Fruit fly (Drosophila melanogaster) whole organism, embryonic: ENCODE measurements around the gene Sidpn.

Source experiments
- Ada2b ChIP-seq: fragments of 200-800 bp; sonication (Bioruptor generic); IDR thresholded peaks from 2 replicates; pipeline ENCODE4 v1.3.6; 2022; ENCODE audit warnings: missing biosample characterization, missing genetic modification characterization
- Adf1 ChIP-seq: fragments of 200-800 bp; sonication (Bioruptor generic); IDR thresholded peaks from 2 replicates; pipeline ENCODE4 v1.3.6; 2022; ENCODE audit warnings: missing biosample characterization, missing genetic modification characterization
- B-H2 ChIP-seq: fragments of 200-800 bp; sonication (Bioruptor generic); optimal IDR thresholded peaks from 2 replicates; lab custom pipeline; 2018; ENCODE audit warnings: missing biosample characterization, mild to moderate bottlenecking, missing genetic modification characterization
- CG10147 ChIP-seq: fragments of 200-800 bp; sonication (Bioruptor generic); optimal IDR thresholded peaks from 2 replicates; lab custom pipeline; 2019; ENCODE audit warnings: missing biosample characterization, mild to moderate bottlenecking, missing genetic modification characterization, moderate library complexity
- CG10209 ChIP-seq: fragments of 200-800 bp; sonication (Bioruptor generic); optimal IDR thresholded peaks from 3 replicates; lab custom pipeline; 2017; ENCODE audit warnings: missing biosample characterization, mild to moderate bottlenecking, missing genetic modification characterization, missing genetic modification reagents
- CG10979 ChIP-seq: fragments of 200-800 bp; sonication (Bioruptor generic); optimal IDR thresholded peaks from 2 replicates; lab custom pipeline; 2018; ENCODE audit warnings: missing biosample characterization, mild to moderate bottlenecking, missing genetic modification characterization, moderate library complexity
- CG12659 ChIP-seq: fragments of 200-800 bp; sonication (Bioruptor generic); optimal IDR thresholded peaks from 3 replicates; lab custom pipeline; 2017; ENCODE audit warnings: mild to moderate bottlenecking, missing biosample characterization, missing genetic modification reagents, missing genetic modification characterization
- CG12744 ChIP-seq: fragments of 200-800 bp; sonication (Bioruptor generic); optimal IDR thresholded peaks from 2 replicates; lab custom pipeline; 2016; ENCODE audit warnings: missing biosample characterization, missing genetic modification characterization
- CG12769 ChIP-seq: fragments of 200-800 bp; sonication (Bioruptor generic); optimal IDR thresholded peaks from 2 replicates; lab custom pipeline; 2019; ENCODE audit warnings: missing biosample characterization, mild to moderate bottlenecking, missing genetic modification characterization, moderate library complexity
- CG13287 ChIP-seq: fragments of 200-800 bp; sonication (Bioruptor generic); IDR thresholded peaks from 2 replicates; pipeline ENCODE4 v1.3.6; 2022; ENCODE audit warnings: missing biosample characterization, missing genetic modification characterization; ENCODE audit not compliant: partially characterized antibody
- CG14710 ChIP-seq: fragments of 200-800 bp; sonication (Bioruptor generic); optimal IDR thresholded peaks from 3 replicates; lab custom pipeline; 2019; ENCODE audit warnings: missing biosample characterization, mild to moderate bottlenecking, missing genetic modification characterization, moderate library complexity
- CG14965 ChIP-seq: fragments of 200-800 bp; sonication (Bioruptor generic); optimal IDR thresholded peaks from 2 replicates; lab custom pipeline; 2016; ENCODE audit warnings: missing biosample characterization, missing genetic modification characterization, borderline replicate concordance
- CG15601 ChIP-seq: fragments of 200-800 bp; sonication (Bioruptor generic); optimal IDR thresholded peaks from 3 replicates; lab custom pipeline; 2019; ENCODE audit warnings: missing biosample characterization, mild to moderate bottlenecking, missing genetic modification characterization, moderate library complexity
- CG1603 ChIP-seq: fragments of 200-800 bp; sonication (Bioruptor generic); optimal IDR thresholded peaks from 2 replicates; lab custom pipeline; 2019; ENCODE audit warnings: missing biosample characterization, mild to moderate bottlenecking, missing genetic modification characterization, moderate library complexity
- CG16813 ChIP-seq: fragments of 200-800 bp; sonication (Bioruptor generic); IDR thresholded peaks from 3 replicates; pipeline ENCODE4 v1.3.6; 2022; ENCODE audit warnings: missing biosample characterization, missing genetic modification characterization; ENCODE audit not compliant: partially characterized antibody
- CG17361 ChIP-seq: fragments of 200-800 bp; sonication (Bioruptor generic); IDR thresholded peaks from 3 replicates; pipeline ENCODE4 v1.3.6; 2022; ENCODE audit warnings: missing biosample characterization, missing genetic modification characterization
- CG17568 ChIP-seq: fragments of 200-800 bp; sonication (Bioruptor generic); optimal IDR thresholded peaks from 2 replicates; lab custom pipeline; 2018; ENCODE audit warnings: missing biosample characterization, mild to moderate bottlenecking, missing genetic modification characterization, moderate library complexity
- CG34422 ChIP-seq: fragments of 200-800 bp; sonication (Bioruptor generic); IDR thresholded peaks from 3 replicates; pipeline ENCODE4 v1.3.6; 2022; ENCODE audit warnings: missing biosample characterization, missing genetic modification characterization
- CG4854 ChIP-seq: fragments of 200-800 bp; sonication (Bioruptor generic); optimal IDR thresholded peaks from 2 replicates; lab custom pipeline; 2016; ENCODE audit warnings: missing biosample characterization, missing genetic modification characterization, inconsistent platforms
- CG8478 ChIP-seq: fragments of >200 bp; optimal IDR thresholded peaks from 2 replicates; lab custom pipeline; 2018
- Camta ChIP-seq: fragments of 200-800 bp; sonication (Bioruptor generic); optimal IDR thresholded peaks from 2 replicates; lab custom pipeline; 2016; ENCODE audit warnings: missing biosample characterization, missing genetic modification characterization
- Dad ChIP-seq: fragments of 200-800 bp; sonication (Bioruptor generic); optimal IDR thresholded peaks from 3 replicates; lab custom pipeline; 2016; ENCODE audit warnings: missing biosample characterization, missing genetic modification characterization
- HLHmδ ChIP-seq: fragments of 200-800 bp; sonication (Bioruptor generic); optimal IDR thresholded peaks from 2 replicates; lab custom pipeline; 2018; ENCODE audit warnings: missing biosample characterization, mild to moderate bottlenecking, missing genetic modification characterization, moderate library complexity
- Hr51 ChIP-seq, 2 experiments: fragments of 200-800 bp; sonication (Bioruptor generic); optimal IDR thresholded peaks; 2 replicates in 1 of 2; 3 replicates in 1 of 2; lab custom pipeline; 2016 to 2018; ENCODE audit warnings: missing biosample characterization in 2 of 2, missing genetic modification characterization in 2 of 2, mild to moderate bottlenecking in 1 of 2, moderate library complexity in 1 of 2
- Hr78 ChIP-seq, 2 experiments: fragments of 200-800 bp in 1 of 2; fragments of >200 bp in 1 of 2; sonication (Bioruptor generic) in 1 of 2; optimal IDR thresholded peaks; 2 replicates each; lab custom pipeline; 2017 to 2019; ENCODE audit warnings: missing biosample characterization in 2 of 2, missing genetic modification characterization in 2 of 2, mild to moderate bottlenecking in 1 of 2, moderate library complexity in 1 of 2
- MTF-1 ChIP-seq: fragments of 200-800 bp; sonication (Bioruptor generic); optimal IDR thresholded peaks from 2 replicates; lab custom pipeline; 2018; ENCODE audit warnings: missing biosample characterization, mild to moderate bottlenecking, missing genetic modification characterization, borderline replicate concordance
- Med ChIP-seq: fragments of 200-800 bp; sonication (Bioruptor generic); peaks from one replicate; lab custom pipeline; 2016; ENCODE audit warnings: missing biosample characterization, missing genetic modification characterization, mild to moderate bottlenecking, inconsistent platforms, moderate library complexity
- Meics ChIP-seq: fragments of 200-800 bp; sonication (Bioruptor generic); optimal IDR thresholded peaks from 2 replicates; lab custom pipeline; 2017; ENCODE audit warnings: missing biosample characterization, mild to moderate bottlenecking, missing genetic modification characterization
- Nf-YB ChIP-seq: fragments of 200-800 bp; sonication (Bioruptor generic); optimal IDR thresholded peaks from 3 replicates; lab custom pipeline; 2019; ENCODE audit warnings: missing biosample characterization, mild to moderate bottlenecking, missing genetic modification characterization, moderate library complexity
- NfI ChIP-seq: fragments of 200-800 bp; sonication (Bioruptor generic); optimal IDR thresholded peaks from 3 replicates; lab custom pipeline; 2018; ENCODE audit warnings: missing biosample characterization, mild to moderate bottlenecking, missing genetic modification characterization, moderate library complexity
- Rfx ChIP-seq: fragments of 200-800 bp; sonication (Bioruptor generic); IDR thresholded peaks from 2 replicates; pipeline ENCODE4 v1.3.6; 2022; ENCODE audit warnings: missing biosample characterization, missing genetic modification characterization
- Xrp1 ChIP-seq: fragments of 200-800 bp; sonication (Bioruptor generic); IDR thresholded peaks from 2 replicates; pipeline ENCODE4 v1.3.6; 2022; ENCODE audit warnings: missing biosample characterization, missing genetic modification characterization
- ara ChIP-seq: fragments of 200-800 bp; sonication (Bioruptor generic); IDR thresholded peaks from 2 replicates; pipeline ENCODE4 v1.3.6; 2022; ENCODE audit warnings: missing biosample characterization, missing genetic modification characterization
- ase ChIP-seq: fragments of 200-800 bp; sonication (Bioruptor generic); IDR thresholded peaks from 3 replicates; pipeline ENCODE4 v1.3.6; 2022; ENCODE audit warnings: missing biosample characterization, missing genetic modification characterization
- bowl ChIP-seq: fragments of 200-800 bp; sonication (Bioruptor generic); IDR thresholded peaks from 2 replicates; pipeline ENCODE4 v1.3.6; 2022; ENCODE audit warnings: missing biosample characterization, missing genetic modification characterization
- cad ChIP-seq: fragments of >200 bp; optimal IDR thresholded peaks from 2 replicates; lab custom pipeline; 2017; ENCODE audit warnings: missing biosample characterization, missing genetic modification characterization
- danr ChIP-seq: fragments of 200-800 bp; sonication (Bioruptor generic); IDR thresholded peaks from 2 replicates; pipeline ENCODE4 v1.3.6; 2022; ENCODE audit warnings: missing biosample characterization, missing genetic modification characterization
- dimm ChIP-seq: fragments of 200-800 bp; sonication (Bioruptor generic); IDR thresholded peaks from 2 replicates; pipeline ENCODE4 v1.3.6; 2022; ENCODE audit warnings: missing biosample characterization, missing genetic modification characterization
- ewg ChIP-seq: fragments of 200-800 bp; sonication (Bioruptor generic); optimal IDR thresholded peaks from 3 replicates; lab custom pipeline; 2017; ENCODE audit warnings: mild to moderate bottlenecking, missing biosample characterization, missing genetic modification reagents, missing genetic modification characterization
- exex ChIP-seq: fragments of 200-800 bp; sonication (Bioruptor generic); optimal IDR thresholded peaks from 4 replicates; lab custom pipeline; 2018; ENCODE audit warnings: missing biosample characterization, mild to moderate bottlenecking, missing genetic modification characterization, moderate library complexity
- gsb ChIP-seq: fragments of 200-800 bp; sonication (Bioruptor generic); IDR thresholded peaks from 2 replicates; pipeline ENCODE4 v1.3.6; 2022; ENCODE audit warnings: missing biosample characterization, missing genetic modification characterization
- insv ChIP-seq, 2 experiments: fragments of 200-800 bp; sonication (Bioruptor generic); optimal IDR thresholded peaks; 3 replicates each; lab custom pipeline; 2016 to 2018; ENCODE audit warnings: missing biosample characterization in 2 of 2, missing genetic modification characterization in 2 of 2
- jing ChIP-seq: fragments of 200-800 bp; sonication (Bioruptor generic); optimal IDR thresholded peaks from 2 replicates; lab custom pipeline; 2018; ENCODE audit warnings: missing biosample characterization, mild to moderate bottlenecking, missing genetic modification characterization
- mirr ChIP-seq: fragments of 200-800 bp; sonication (Bioruptor generic); optimal IDR thresholded peaks from 3 replicates; lab custom pipeline; 2018; ENCODE audit warnings: missing biosample characterization, mild to moderate bottlenecking, missing genetic modification characterization
- prd ChIP-seq, 3 experiments: fragments of >200 bp in 2 of 3; fragments of 200-800 bp in 1 of 3; sonication (Bioruptor generic) in 1 of 3; optimal IDR thresholded peaks in 2 of 3; IDR thresholded peaks in 1 of 3; 2 replicates in 2 of 3; 3 replicates in 1 of 3; pipeline versions ENCODE4 v1.3.6 to Lab custom; 2017 to 2022; ENCODE audit warnings: missing biosample characterization in 1 of 3, missing genetic modification characterization in 1 of 3
- sisA ChIP-seq: fragments of 200-800 bp; sonication (Bioruptor generic); IDR thresholded peaks from 2 replicates; pipeline ENCODE4 v1.3.6; 2022; ENCODE audit warnings: missing biosample characterization, missing genetic modification characterization
- toy ChIP-seq: fragments of 200-800 bp; sonication (Bioruptor generic); IDR thresholded peaks from 2 replicates; pipeline ENCODE4 v1.3.6; 2022; ENCODE audit warnings: missing biosample characterization, missing genetic modification characterization
- ttk ChIP-seq: fragments of 200-800 bp; sonication (Bioruptor generic); IDR thresholded peaks from 2 replicates; pipeline ENCODE4 v2.1.2; 2022; ENCODE audit warnings: missing biosample characterization, missing genetic modification characterization
- vvl ChIP-seq: fragments of 200-800 bp; sonication (Bioruptor generic); IDR thresholded peaks from 2 replicates; pipeline ENCODE4 v1.3.6; 2022; ENCODE audit warnings: missing biosample characterization, missing genetic modification characterization
- wor ChIP-seq: fragments of 200-800 bp; sonication (Bioruptor generic); IDR thresholded peaks from 2 replicates; pipeline ENCODE4 v1.3.6; 2022; ENCODE audit warnings: missing biosample characterization, missing genetic modification characterization
- yki ChIP-seq: fragments of >200 bp; optimal IDR thresholded peaks from 3 replicates; lab custom pipeline; 2018

Gene Sidpn

DNA sequence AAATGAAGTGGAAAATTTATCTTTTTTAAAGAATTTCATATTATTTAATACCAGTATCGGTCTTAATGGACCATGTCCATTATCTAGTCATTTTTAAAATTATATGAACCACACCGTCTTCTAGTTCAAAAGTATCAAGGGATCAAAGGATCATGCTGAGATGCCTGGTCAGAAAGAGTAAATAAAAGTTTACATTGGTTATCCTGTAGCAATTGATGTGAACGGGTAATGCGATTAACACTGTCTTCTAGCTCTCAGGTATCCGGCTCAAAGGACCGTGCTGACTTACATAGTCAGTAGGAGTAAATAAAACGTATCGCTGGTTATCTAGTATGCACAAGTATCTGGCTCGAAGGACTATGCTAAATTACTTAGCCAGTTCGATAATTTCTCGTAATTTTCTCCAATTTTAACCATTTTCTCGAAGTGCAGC lies 8.3 kb upstream of the Sidpn start (continued):
- TF ChIP-seq Hr51 (GFP tag; optimal IDR thresholded peaks at IDR 0.05; lab: Kevin White, UChicago) (no peak), Camta (GFP tag; lab: Kevin White, UChicago) (no peak), vvl (GFP tag; lab: Robert Waterston, UW) (no peak), ttk (GFP tag; lab: Robert Waterston, UW) (no peak), cad (no peak), CG13287 (GFP tag; lab: Robert Waterston, UW) (no peak), CG17361 (GFP tag; lab: Robert Waterston, UW) (peak; percentile 70; the same call in 2 of the 3 replicates), prd (optimal IDR thresholded peaks at IDR 0.05; lab: Kevin White, UChicago) (no peak), prd (GFP tag; IDR thresholded peaks at IDR 0.05; lab: Robert Waterston, UW) (peak; percentile 5; the same call in 1 of the 3 replicates), HLHmδ (no peak), bowl (GFP tag; lab: Robert Waterston, UW) (no peak), danr (GFP tag; lab: Robert Waterston, UW) (no peak), CG8478 (no peak), NfI (GFP tag; lab: Kevin White, UChicago) (no peak), CG14710 (tag; lab: Kevin White, UChicago) (peak; percentile 35), MTF-1 (GFP tag; lab: Kevin White, UChicago) (no peak), ara (GFP tag; lab: Robert Waterston, UW) (no peak), CG10209 (GFP tag; lab: Kevin White, UChicago) (peak; percentile 25), yki (lab: Kevin White, UChicago) (no peak), CG15601 (tag; lab: Kevin White, UChicago) (no peak), mirr (no peak), Meics (GFP tag; lab: Kevin White, UChicago) (peak; percentile 73), dimm (GFP tag; lab: Robert Waterston, UW) (no peak), CG12769 (tag; lab: Kevin White, UChicago) (peak; percentile 3), CG17568 (GFP tag; lab: Kevin White, UChicago) (no peak), CG12659 (peak; percentile 31), B-H2 (GFP tag; lab: Kevin White, UChicago) (no peak), Xrp1 (GFP tag; lab: Robert Waterston, UW) (no peak), CG10979 (tag; lab: Kevin White, UChicago) (peak; percentile 22), Nf-YB (GFP tag; lab: Kevin White, UChicago) (no peak), CG16813 (GFP tag; lab: Robert Waterston, UW) (no peak), toy (no peak), CG4854 (GFP tag; lab: Kevin White, UChicago) (no peak), Dad (GFP tag; lab: Kevin White, UChicago) (no peak), exex (tag; lab: Kevin White, UChicago) (no peak), wor (GFP tag; lab: Robert Waterston, UW) (no peak), Adf1 (no peak), CG34422 (GFP tag; lab: Robert Waterston, UW) (no peak), CG1603 (no peak), CG12744 (no peak), jing (GFP tag; lab: Kevin White, UChicago) (no peak), sisA (GFP tag; lab: Robert Waterston, UW) (no peak), Med (GFP tag; lab: Kevin White, UChicago) (no peak), insv (GFP tag; optimal IDR thresholded peaks at IDR 0.05; lab: Kevin White, UChicago) (no peak), Ada2b (GFP tag; lab: Robert Waterston, UW) (no peak), CG10147 (GFP tag; lab: Kevin White, UChicago) (peak; percentile 41), Rfx (GFP tag; lab: Robert Waterston, UW) (no peak), Hr78 (GFP tag; optimal IDR thresholded peaks at IDR 0.05; lab: Kevin White, UChicago) (no peak), gsb (GFP tag; lab: Robert Waterston, UW) (no peak), ase (GFP tag; lab: Robert Waterston, UW) (no peak), ewg (GFP tag; lab: Kevin White, UChicago) (no peak), CG14965 (no peak)
